Worm (Caenorhabditis elegans): ENCODE measurements around the gene skr-15.

DNA sequence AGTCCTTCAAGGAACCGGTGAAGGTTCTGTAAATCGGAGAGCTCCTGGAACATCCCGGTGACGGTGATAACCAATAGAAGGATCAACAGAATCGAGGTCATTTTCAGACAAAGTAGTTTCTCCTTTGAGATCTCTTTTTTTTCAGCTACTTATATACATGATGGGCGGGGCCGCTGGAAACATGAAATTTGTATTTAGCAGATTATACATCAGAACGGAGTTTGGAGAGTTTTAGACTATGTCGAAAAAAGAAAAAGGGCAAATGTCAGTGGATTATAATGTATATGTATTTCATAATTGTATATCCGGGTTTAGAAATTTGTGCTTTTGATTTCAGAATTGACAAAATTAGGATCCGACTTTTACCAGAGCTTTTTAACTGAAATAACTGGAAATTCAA is 20.7 kb upstream of the skr-15 start, which contains the start of gene ins-32:
- TF ChIP-seq lin-15B (tag; optimal IDR thresholded peaks at IDR 0.05): no peak
- TF ChIP-seq egl-27 (tag; optimal IDR thresholded peaks at IDR 0.05): no peak
- TF ChIP-seq ceh-28 (tag; optimal IDR thresholded peaks at IDR 0.05): no peak
- no peak for TF ChIP-seq nhr-25 (tag; optimal IDR thresholded peaks at IDR 0.05)
- TF ChIP-seq ztf-4 (tag; optimal IDR thresholded peaks at IDR 0.05): no peak
- no peak for TF ChIP-seq ZK546.5 (tag; optimal IDR thresholded peaks at IDR 0.05)
